Fruit fly (Drosophila melanogaster): ENCODE data around the gene CenG1A.

Gene CenG1A

dm6 chr2L:13904331-13904911 lies 69.1 kb downstream of the CenG1A start, which contains the start of gene Smg5 (continued):
- TF ChIP-seq Sox102F (GFP tag; optimal IDR thresholded peaks at IDR 0.05) = peak; percentile 84
- no peak for TF ChIP-seq CG8319 (GFP tag; optimal IDR thresholded peaks at IDR 0.05)
- TF ChIP-seq acj6 (GFP tag; optimal IDR thresholded peaks at IDR 0.05) = no peak
- peak; percentile 53 for TF ChIP-seq CG8632 (GFP tag; optimal IDR thresholded peaks at IDR 0.05)
- no peak for TF ChIP-seq CG10669 (GFP tag; optimal IDR thresholded peaks at IDR 0.05)
- TF ChIP-seq CG10631 (GFP tag; optimal IDR thresholded peaks at IDR 0.05) = peak; percentile 87
- TF ChIP-seq CG31627 (GFP tag; optimal IDR thresholded peaks at IDR 0.05) = peak; percentile 94
- peak; percentile 55 for TF ChIP-seq CG6854 (GFP tag; optimal IDR thresholded peaks at IDR 0.05)

DNA sequence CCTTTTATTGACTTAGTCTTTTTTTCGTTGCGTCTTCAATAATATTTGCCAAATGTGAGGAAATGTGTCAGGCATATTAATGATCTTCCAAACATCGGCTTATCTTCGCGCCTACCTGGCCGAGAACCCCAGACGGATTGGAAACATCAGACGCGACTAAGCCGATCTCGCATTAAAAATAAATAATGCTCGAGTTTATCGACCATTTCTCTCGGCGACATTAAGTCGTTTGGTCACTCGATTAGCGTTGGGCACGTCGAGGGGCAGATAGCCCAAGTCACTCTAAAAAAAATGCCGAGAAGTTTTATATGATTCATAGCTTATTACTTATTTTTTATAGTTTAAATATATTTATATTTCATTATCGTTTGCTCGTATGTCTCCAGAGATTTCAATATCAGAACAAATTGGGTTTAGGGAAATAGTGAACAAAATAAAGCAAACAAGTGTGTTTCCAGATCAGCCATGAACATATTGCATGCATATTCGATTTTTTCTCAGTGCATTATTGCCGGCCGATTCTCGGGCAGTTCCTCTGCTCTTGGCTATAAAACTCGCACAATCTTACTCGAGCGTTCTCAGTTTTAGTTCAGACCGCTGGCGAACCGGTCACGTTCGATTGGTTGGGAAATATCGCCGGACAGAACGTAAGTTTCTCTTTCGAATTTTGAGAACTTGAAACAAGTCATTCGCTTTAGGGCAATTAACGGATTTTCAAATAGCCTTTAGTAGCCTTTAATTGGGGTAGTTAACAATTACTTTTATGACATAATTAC lies 69.9 kb downstream of the CenG1A start, which contains the start of gene Ance:
Gene Ance, plus strand, starts transcription at position 574 of the 776 bp plus-strand sequence.
- TF ChIP-seq CG32006 (GFP tag; optimal IDR thresholded peaks at IDR 0.05) (no peak), dac (GFP tag; optimal IDR thresholded peaks at IDR 0.05) (no peak), esn (GFP tag; optimal IDR thresholded peaks at IDR 0.05) (peak; percentile 59), Lpt (GFP tag; optimal IDR thresholded peaks at IDR 0.05) (no peak), CG11902 (GFP tag; optimal IDR thresholded peaks at IDR 0.05) (no peak), Hr4 (GFP tag; optimal IDR thresholded peaks at IDR 0.05) (peak; percentile 30), CG10669 (GFP tag; optimal IDR thresholded peaks at IDR 0.05) (peak; percentile 50), Ets21C (GFP tag; optimal IDR thresholded peaks at IDR 0.05) (no peak), CG8319 (GFP tag; optimal IDR thresholded peaks at IDR 0.05) (no peak), CG6854 (GFP tag; optimal IDR thresholded peaks at IDR 0.05) (no peak), fd59A (GFP tag; optimal IDR thresholded peaks at IDR 0.05) (peak; percentile 35), CG11294 (GFP tag; IDR thresholded peaks at IDR 0.05) (0 out of 2 replicates have a peak, but pooled peaks have one; percentile 24), CG6163 (GFP tag; IDR thresholded peaks at IDR 0.05) (peak; percentile 61), OdsH (GFP tag; optimal IDR thresholded peaks at IDR 0.05) (peak; percentile 38), Sox102F (GFP tag; optimal IDR thresholded peaks at IDR 0.05) (peak; percentile 46), Eip75B (GFP tag; optimal IDR thresholded peaks at IDR 0.05) (peak; percentile 44), CG6792 (GFP tag; optimal IDR thresholded peaks at IDR 0.05) (peak; percentile 32), ss (GFP tag; optimal IDR thresholded peaks at IDR 0.05) (peak; percentile 76 to 85), Met (GFP tag; optimal IDR thresholded peaks at IDR 0.05) (peak; percentile 50), Sox15 (GFP tag; optimal IDR thresholded peaks at IDR 0.05) (no peak), lz (GFP tag; optimal IDR thresholded peaks at IDR 0.05) (peak; percentile 39), fkh (GFP tag; optimal IDR thresholded peaks at IDR 0.05) (peak; percentile 26), CG3919 (GFP tag; optimal IDR thresholded peaks at IDR 0.05) (peak; percentile 56), Eip93F (GFP tag; optimal IDR thresholded peaks at IDR 0.05) (no peak), svp (GFP tag) (peak; percentile 49), CG31627 (GFP tag; optimal IDR thresholded peaks at IDR 0.05) (peak; percentile 19), CG9139 (GFP tag; optimal IDR thresholded peaks at IDR 0.05) (peak; percentile 68), dsx (GFP tag; optimal IDR thresholded peaks at IDR 0.05; ENCODE audit: poor library complexity, severe bottlenecking) (peak; percentile 74), CG1621 (tag; optimal IDR thresholded peaks at IDR 0.05) (peak; percentile 68), net (GFP tag; optimal IDR thresholded peaks at IDR 0.05) (peak; percentile 23), CG10631 (GFP tag; optimal IDR thresholded peaks at IDR 0.05) (peak; percentile 60), CG8119 (GFP tag; IDR thresholded peaks at IDR 0.05) (peak; percentile 34; the same call in 1 of the 3 replicates), Gug (GFP tag; IDR thresholded peaks at IDR 0.05) (no peak), pdm3 (GFP tag; optimal IDR thresholded peaks at IDR 0.05) (peak; percentile 27), achi (GFP tag; optimal IDR thresholded peaks at IDR 0.05) (no peak), CG11762 (GFP tag; optimal IDR thresholded peaks at IDR 0.05; ENCODE audit: insufficient read depth) (no peak), salr (GFP tag; optimal IDR thresholded peaks at IDR 0.05) (no peak), eg (GFP tag; IDR thresholded peaks at IDR 0.05) (peak; percentile 32; the same call in 1 of the 3 replicates), Hr39 (GFP tag; optimal IDR thresholded peaks at IDR 0.05) (no peak), Blimp-1 (GFP tag; optimal IDR thresholded peaks at IDR 0.05) (no peak), spab (GFP tag; optimal IDR thresholded peaks at IDR 0.05) (no peak), CG34406 (GFP tag; optimal IDR thresholded peaks at IDR 0.05) (peak; percentile 55), CG16779 (tag; optimal IDR thresholded peaks at IDR 0.05) (peak; percentile 19), cyc (GFP tag; optimal IDR thresholded peaks at IDR 0.05) (peak; percentile 33)

Measured in whole organism, prepupa.